Worm (Caenorhabditis elegans): Measurements from ENCODE around the gene daf-4.

The daf-4 gene

ce11 chrIII:5594350-5594749, 30.6 kb upstream of the daf-4 start (continued):
- no peak for TF ChIP-seq nhr-6 (tag; optimal IDR thresholded peaks at IDR 0.05)
- TF ChIP-seq nhr-77 (tag; optimal IDR thresholded peaks at IDR 0.05): no peak
- no peak for TF ChIP-seq unc-62 (GFP tag; optimal IDR thresholded peaks at IDR 0.05)
- peak; percentile 30 for TF ChIP-seq nhr-21 (tag; optimal IDR thresholded peaks at IDR 0.05)
- TF ChIP-seq fos-1 (tag; optimal IDR thresholded peaks at IDR 0.05): peak; percentile 19
- no peak for TF ChIP-seq ama-1 (optimal IDR thresholded peaks at IDR 0.05)
- TF ChIP-seq nhr-129 (tag; optimal IDR thresholded peaks at IDR 0.05): no peak
- TF ChIP-seq peb-1 (tag; optimal IDR thresholded peaks at IDR 0.05): no peak
- no peak for TF ChIP-seq ztf-11 (tag; optimal IDR thresholded peaks at IDR 0.05)
- no peak for TF ChIP-seq skn-1 (tag; optimal IDR thresholded peaks at IDR 0.05)
- no peak for TF ChIP-seq elt-1 (tag; optimal IDR thresholded peaks at IDR 0.05)

- TF ChIP-seq skn-1 (tag; optimal IDR thresholded peaks at IDR 0.05) (no peak), fos-1 (tag; optimal IDR thresholded peaks at IDR 0.05) (peak; percentile 73), lin-11 (tag; optimal IDR thresholded peaks at IDR 0.05) (no peak), C34F6.9 (tag; optimal IDR thresholded peaks at IDR 0.05) (no peak), ztf-1 (GFP tag; conservative IDR thresholded peaks at IDR 0.05) (no peak), sma-3 (GFP tag; optimal IDR thresholded peaks at IDR 0.05) (peak; percentile 9), ztf-4 (tag; optimal IDR thresholded peaks at IDR 0.05) (no peak), crh-2 (tag; optimal IDR thresholded peaks at IDR 0.05) (no peak), dmd-4 (tag; optimal IDR thresholded peaks at IDR 0.05) (no peak), aly-2 (tag; optimal IDR thresholded peaks at IDR 0.05) (no peak), elt-1 (tag; optimal IDR thresholded peaks at IDR 0.05) (no peak)
Measured at ce11 chrIII:5595445-5595844, 29.5 kb upstream of the daf-4 start, which contains the start of gene ced-6. Gene ced-6 (plus strand): TSS chrIII:5595771.

ce11 chrIII:5599958-5600357, 25.0 kb upstream of the daf-4 start, which contains the start of gene wdr-37:
Gene wdr-37 (minus strand): TSS chrIII:5600058.
- TF ChIP-seq ZK546.5 (tag; optimal IDR thresholded peaks at IDR 0.05) (no peak), nhr-25 (tag; optimal IDR thresholded peaks at IDR 0.05) (peak; percentile 5), peb-1 (tag; optimal IDR thresholded peaks at IDR 0.05) (no peak), lin-13 (GFP tag; optimal IDR thresholded peaks at IDR 0.05) (no peak)

- TF ChIP-seq snpc-4 (tag; optimal IDR thresholded peaks at IDR 0.05): no peak
- peak; percentile 70 for TF ChIP-seq nhr-21 (tag; optimal IDR thresholded peaks at IDR 0.05)
- TF ChIP-seq egl-27 (tag; optimal IDR thresholded peaks at IDR 0.05): peak; percentile 58
- no peak for TF ChIP-seq ceh-82 (tag; optimal IDR thresholded peaks at IDR 0.05)
- no peak for TF ChIP-seq nhr-10 (tag; optimal IDR thresholded peaks at IDR 0.05)
- TF ChIP-seq mbf-1 (tag; optimal IDR thresholded peaks at IDR 0.05): no peak
- peak; percentile 65 for TF ChIP-seq F13H6.1 (tag; optimal IDR thresholded peaks at IDR 0.05)
- TF ChIP-seq ztf-4 (tag; optimal IDR thresholded peaks at IDR 0.05): peak; percentile 51
- no peak for TF ChIP-seq R02D3.7 (tag; optimal IDR thresholded peaks at IDR 0.05)
- no peak for TF ChIP-seq mdl-1 (tag; optimal IDR thresholded peaks at IDR 0.05)
- peak; percentile 20 for TF ChIP-seq unc-55 (GFP tag; optimal IDR thresholded peaks at IDR 0.05)
- no peak for TF ChIP-seq nhr-12 (tag; optimal IDR thresholded peaks at IDR 0.05)
- peak; percentile 63 for TF ChIP-seq C34F6.9 (tag; optimal IDR thresholded peaks at IDR 0.05)
- no peak for TF ChIP-seq alr-1 (tag; optimal IDR thresholded peaks at IDR 0.05)
- TF ChIP-seq elt-1 (tag; optimal IDR thresholded peaks at IDR 0.05): no peak
- peak; percentile 76 for TF ChIP-seq sma-3 (GFP tag; optimal IDR thresholded peaks at IDR 0.05)
- TF ChIP-seq Y55F3AM.14 (GFP tag; optimal IDR thresholded peaks at IDR 0.05): no peak
- TF ChIP-seq unc-62 (GFP tag; optimal IDR thresholded peaks at IDR 0.05): no peak
- peak; percentile 13 to 72 for TF ChIP-seq lsy-2 (tag; optimal IDR thresholded peaks at IDR 0.05)
- TF ChIP-seq ZK546.5 (tag; optimal IDR thresholded peaks at IDR 0.05): no peak
- no peak for TF ChIP-seq nhr-23 (tag; optimal IDR thresholded peaks at IDR 0.05)
- TF ChIP-seq sma-9 (GFP tag; optimal IDR thresholded peaks at IDR 0.05): peak; percentile 73
- TF ChIP-seq sma-9 (tag; optimal IDR thresholded peaks at IDR 0.05): no peak
- TF ChIP-seq gmeb-1 (tag; optimal IDR thresholded peaks at IDR 0.05): peak; percentile 62
- TF ChIP-seq sem-4 (tag; optimal IDR thresholded peaks at IDR 0.05): peak; percentile 22
- peak; percentile 63 for TF ChIP-seq nhr-25 (tag; optimal IDR thresholded peaks at IDR 0.05)
- TF ChIP-seq elt-3 (tag; optimal IDR thresholded peaks at IDR 0.05): no peak
- TF ChIP-seq unc-39 (tag; optimal IDR thresholded peaks at IDR 0.05): no peak
- peak; percentile 59 for TF ChIP-seq crh-2 (tag; optimal IDR thresholded peaks at IDR 0.05)
- TF ChIP-seq peb-1 (tag; optimal IDR thresholded peaks at IDR 0.05): no peak
- TF ChIP-seq ztf-1 (GFP tag; conservative IDR thresholded peaks at IDR 0.05): no peak
- no peak for TF ChIP-seq lin-39 (tag; optimal IDR thresholded peaks at IDR 0.05)
- TF ChIP-seq dmd-4 (tag; optimal IDR thresholded peaks at IDR 0.05): no peak
- TF ChIP-seq nhr-237 (tag; optimal IDR thresholded peaks at IDR 0.05): no peak
- TF ChIP-seq lin-13 (GFP tag; optimal IDR thresholded peaks at IDR 0.05): peak; percentile 74
- peak; percentile 25 for TF ChIP-seq ceh-16 (tag; optimal IDR thresholded peaks at IDR 0.05)
- no peak for TF ChIP-seq skn-1 (tag; optimal IDR thresholded peaks at IDR 0.05)
- no peak for TF ChIP-seq zag-1 (tag; optimal IDR thresholded peaks at IDR 0.05)
- no peak for TF ChIP-seq nhr-6 (tag; optimal IDR thresholded peaks at IDR 0.05)
- TF ChIP-seq nhr-129 (tag; optimal IDR thresholded peaks at IDR 0.05): peak; percentile 87
- TF ChIP-seq fos-1 (tag; optimal IDR thresholded peaks at IDR 0.05): peak; percentile 64
- TF ChIP-seq nhr-77 (tag; optimal IDR thresholded peaks at IDR 0.05): no peak
- no peak for TF ChIP-seq mab-5 (tag; optimal IDR thresholded peaks at IDR 0.05)
Measured at ce11 chrIII:5601999-5602398, 22.9 kb upstream of the daf-4 start.
